Worm (Caenorhabditis elegans): ENCODE data around the gene ugt-42.

The ugt-42 gene

ce11 chrV:667459-667858 is 20.5 kb downstream of the ugt-42 start, which contains the start of gene nhr-180:
TSS of gene nhr-180 (minus strand) at chrV:667510.
- peak; percentile 50 for TF ChIP-seq elt-2 (tag; optimal IDR thresholded peaks at IDR 0.05)
- TF ChIP-seq nhr-28 (tag; optimal IDR thresholded peaks at IDR 0.05): no peak
- TF ChIP-seq aly-2 (tag; optimal IDR thresholded peaks at IDR 0.05): no peak
- TF ChIP-seq nhr-67 (tag; optimal IDR thresholded peaks at IDR 0.05): no peak
- no peak for TF ChIP-seq fkh-2 (tag; optimal IDR thresholded peaks at IDR 0.05)
- TF ChIP-seq nhr-237 (tag; optimal IDR thresholded peaks at IDR 0.05): no peak
- no peak for TF ChIP-seq jun-1 (tag; optimal IDR thresholded peaks at IDR 0.05)
- TF ChIP-seq pha-4 (tag; optimal IDR thresholded peaks at IDR 0.05): no peak
- TF ChIP-seq nfya-1 (tag; optimal IDR thresholded peaks at IDR 0.05; ENCODE audit: insufficient read depth): no peak
- no peak for TF ChIP-seq ceh-16 (tag; optimal IDR thresholded peaks at IDR 0.05)
- no peak for TF ChIP-seq nhr-11 (tag; optimal IDR thresholded peaks at IDR 0.05)
- no peak for TF ChIP-seq elt-1 (tag; optimal IDR thresholded peaks at IDR 0.05)
- peak; percentile 16 for TF ChIP-seq pqm-1 (tag; optimal IDR thresholded peaks at IDR 0.05)
- TF ChIP-seq lin-15B (tag; optimal IDR thresholded peaks at IDR 0.05): no peak
- no peak for TF ChIP-seq lin-39 (tag; optimal IDR thresholded peaks at IDR 0.05)
- no peak for TF ChIP-seq skn-1 (tag; optimal IDR thresholded peaks at IDR 0.05)

ce11 chrV:671342-671741 is 24.4 kb downstream of the ugt-42 start, which contains the start of gene sru-24:
TSS of gene sru-24 (minus strand) at chrV:671442.
- TF ChIP-seq nhr-76 (tag; optimal IDR thresholded peaks at IDR 0.05): no peak
- no peak for TF ChIP-seq egl-5 (tag; optimal IDR thresholded peaks at IDR 0.05)
- TF ChIP-seq hmg-11 (tag; optimal IDR thresholded peaks at IDR 0.05): no peak
- TF ChIP-seq tbx-2 (tag; optimal IDR thresholded peaks at IDR 0.05): no peak
- TF ChIP-seq ztf-11 (tag; optimal IDR thresholded peaks at IDR 0.05): no peak
- TF ChIP-seq nhr-67 (tag; optimal IDR thresholded peaks at IDR 0.05): no peak
- TF ChIP-seq nhr-11 (tag; optimal IDR thresholded peaks at IDR 0.05): no peak
- TF ChIP-seq mdl-1 (tag; optimal IDR thresholded peaks at IDR 0.05): no peak
- no peak for TF ChIP-seq elt-2 (tag; optimal IDR thresholded peaks at IDR 0.05)
- no peak for TF ChIP-seq nhr-23 (tag; optimal IDR thresholded peaks at IDR 0.05)
- TF ChIP-seq lin-39 (tag; optimal IDR thresholded peaks at IDR 0.05): no peak
- no peak for TF ChIP-seq aly-2 (tag; optimal IDR thresholded peaks at IDR 0.05)
- TF ChIP-seq nhr-28 (tag; optimal IDR thresholded peaks at IDR 0.05): no peak
- no peak for TF ChIP-seq ceh-28 (tag; optimal IDR thresholded peaks at IDR 0.05)
- TF ChIP-seq ceh-82 (tag; optimal IDR thresholded peaks at IDR 0.05): no peak
- no peak for TF ChIP-seq nhr-237 (tag; optimal IDR thresholded peaks at IDR 0.05)
- no peak for TF ChIP-seq fos-1 (tag; optimal IDR thresholded peaks at IDR 0.05)

ce11 chrV:674213-674612 is 27.2 kb downstream of the ugt-42 start, which contains the start of gene sru-25:
TSS of gene sru-25 (minus strand) at chrV:674313.
- TF ChIP-seq egl-27 (tag; optimal IDR thresholded peaks at IDR 0.05) (no peak), tbx-2 (tag; optimal IDR thresholded peaks at IDR 0.05) (no peak), lin-39 (tag; optimal IDR thresholded peaks at IDR 0.05) (no peak), aly-2 (tag; optimal IDR thresholded peaks at IDR 0.05) (no peak), unc-62 (GFP tag; optimal IDR thresholded peaks at IDR 0.05) (no peak), lsy-12 (tag; optimal IDR thresholded peaks at IDR 0.05) (no peak), nfya-1 (tag; optimal IDR thresholded peaks at IDR 0.05; ENCODE audit: insufficient read depth) (no peak)

ce11 chrV:676090-676489 is 29.1 kb downstream of the ugt-42 start:
- TF ChIP-seq daf-12 (tag; optimal IDR thresholded peaks at IDR 0.05) (no peak), snpc-4 (tag; optimal IDR thresholded peaks at IDR 0.05) (peak; percentile 24), nfya-1 (tag; optimal IDR thresholded peaks at IDR 0.05; ENCODE audit: insufficient read depth) (no peak)

DNA sequence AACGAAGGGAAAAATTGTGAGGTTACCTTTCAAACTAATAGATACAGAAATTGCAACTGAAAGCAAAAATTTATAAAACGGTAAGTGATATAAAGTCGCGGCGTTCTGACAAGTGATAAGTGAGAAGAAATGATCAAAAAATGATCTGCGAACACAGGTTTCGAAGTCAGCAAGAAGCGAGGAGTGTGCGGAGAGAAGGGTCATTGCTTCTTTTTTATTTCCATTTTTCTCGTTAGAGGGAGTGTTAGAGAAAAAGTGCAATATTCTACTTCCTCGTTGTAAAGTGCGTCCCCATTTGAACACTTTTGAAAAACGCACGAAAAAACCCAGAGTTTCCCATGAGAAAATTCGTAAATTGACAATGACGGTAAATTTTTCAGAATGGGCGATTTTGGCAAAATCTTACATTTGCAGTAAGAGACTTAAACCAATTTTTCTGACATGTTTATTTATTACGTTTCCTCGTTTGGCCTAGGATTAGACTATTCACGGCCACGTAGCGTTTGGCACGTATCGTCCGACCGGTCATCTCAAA is 29.6 kb downstream of the ugt-42 start, which contains the start of the genes fbxa-72 and srx-21:
fbxa-72 (minus strand) TSS at position 204 of the 535 bp plus-strand sequence.
srx-21 (plus strand) TSS at position 485 of the 535 bp plus-strand sequence.
- TF ChIP-seq ceh-28 (tag; optimal IDR thresholded peaks at IDR 0.05) (peak; percentile 30), snpc-4 (tag; optimal IDR thresholded peaks at IDR 0.05) (peak; percentile 12), nhr-23 (tag; optimal IDR thresholded peaks at IDR 0.05) (peak; percentile 62), nhr-11 (tag; optimal IDR thresholded peaks at IDR 0.05) (no peak), ztf-11 (tag; optimal IDR thresholded peaks at IDR 0.05) (no peak), aly-2 (tag; optimal IDR thresholded peaks at IDR 0.05) (no peak), mml-1 (tag; optimal IDR thresholded peaks at IDR 0.05) (no peak), nhr-237 (tag; optimal IDR thresholded peaks at IDR 0.05) (no peak), elt-3 (tag; optimal IDR thresholded peaks at IDR 0.05) (no peak), nfya-1 (tag; optimal IDR thresholded peaks at IDR 0.05; ENCODE audit: insufficient read depth) (no peak), lin-15B (tag; optimal IDR thresholded peaks at IDR 0.05) (peak; percentile 21), unc-39 (tag; optimal IDR thresholded peaks at IDR 0.05) (no peak), nhr-12 (tag; optimal IDR thresholded peaks at IDR 0.05) (no peak), nhr-25 (tag; optimal IDR thresholded peaks at IDR 0.05) (peak; percentile 36), fos-1 (tag; optimal IDR thresholded peaks at IDR 0.05) (no peak), ztf-4 (tag; optimal IDR thresholded peaks at IDR 0.05) (no peak), nhr-43 (tag; optimal IDR thresholded peaks at IDR 0.05; ENCODE audit: poor library complexity, severe bottlenecking) (peak; percentile 60), hmg-11 (tag; optimal IDR thresholded peaks at IDR 0.05) (no peak), elt-2 (tag; optimal IDR thresholded peaks at IDR 0.05) (peak; percentile 28), ceh-9 (tag; optimal IDR thresholded peaks at IDR 0.05) (no peak), R02D3.7 (tag; optimal IDR thresholded peaks at IDR 0.05) (no peak)
